Worm (Caenorhabditis elegans) whole organism, mixed stage, embryonic: Measurements from ENCODE around the gene ceh-86.

Experiments
- blmp-1 ChIP-seq: fragments of 150-350 bp; optimal IDR thresholded peaks from 2 replicates; lab custom pipeline; 2014; ENCODE audit warnings: missing biosample characterization, missing genetic modification characterization
- nhr-28 ChIP-seq: fragments of 150-350 bp; optimal IDR thresholded peaks from 2 replicates; lab custom pipeline; 2014; ENCODE audit warnings: missing biosample characterization, missing genetic modification characterization

- TF ChIP-seq blmp-1 (tag; lab: Kevin White, UChicago) (no peak), nhr-28 (tag; lab: Kevin White, UChicago) (no peak)
These were observed 51.7 kb downstream of the ceh-86 start, which contains the start of gene F16G10.7 for ce11 chrII:2380174-2380573.
